Worm (Caenorhabditis elegans) whole organism, late embryonic: ENCODE results near the gene lury-1.

ENCODE experiments used
- che-1 ChIP-seq: sonication (generic microtip); optimal IDR thresholded peaks from 2 replicates; lab custom pipeline; 2016; ENCODE audit warnings: mild to moderate bottlenecking, missing genetic modification characterization, missing compliant biosample characterization
- pat-9 ChIP-seq: fragments of 200-800 bp; sonication (Bioruptor generic); optimal IDR thresholded peaks from 2 replicates; lab custom pipeline; 2018; ENCODE audit warnings: mild to moderate bottlenecking, missing genetic modification characterization, moderate library complexity, missing compliant biosample characterization
- sox-2 ChIP-seq: fragments of 200-800 bp; sonication (Bioruptor generic); IDR thresholded peaks from 2 replicates; pipeline ENCODE4 v1.3.6; 2022; ENCODE audit warnings: missing genetic modification reagents, missing genetic modification characterization, missing compliant biosample characterization

DNA sequence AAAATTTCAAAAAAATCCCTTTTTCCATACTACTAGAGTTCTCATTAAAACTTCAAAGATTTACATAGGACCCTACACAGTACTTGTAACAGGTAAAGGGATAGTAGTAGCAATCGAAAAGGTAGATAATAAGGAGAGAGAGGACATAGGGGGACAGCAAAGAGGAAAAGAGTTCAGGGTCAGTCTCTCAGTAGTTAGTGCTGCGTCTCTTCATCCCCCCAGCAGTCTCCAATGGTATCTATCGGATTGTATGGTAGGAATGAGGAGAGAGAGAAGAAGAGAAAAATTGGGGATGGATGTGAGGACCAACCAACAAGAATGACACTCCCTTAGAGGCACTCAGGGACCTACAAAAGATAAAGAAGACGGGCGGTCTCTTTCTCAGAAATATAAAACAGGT is 46.7 kb upstream of the lury-1 start:
- TF ChIP-seq sox-2 (GFP tag; lab: Robert Waterston, UW) (no peak), pat-9 (tag; lab: Kevin White, UChicago) (no peak), che-1 (no peak)
